Worm (Caenorhabditis elegans) whole organism, midembryonic: ENCODE results near the gene Y17G7B.23.

Source experiments
- flt-1 ChIP-seq: fragments of 200-800 bp; sonication (Bioruptor generic); IDR thresholded peaks from 2 replicates; pipeline ENCODE4 v1.3.6; 2022; ENCODE audit warnings: missing genetic modification characterization, missing compliant biosample characterization
- tab-1 ChIP-seq: fragments of 200-800 bp; sonication (Bioruptor generic); IDR thresholded peaks from 2 replicates; pipeline ENCODE4 v1.3.6; 2022; ENCODE audit warnings: missing genetic modification characterization, missing compliant biosample characterization
- ztf-23 ChIP-seq: fragments of 200-800 bp; sonication (Bioruptor generic); IDR thresholded peaks from 2 replicates; pipeline ENCODE4 v1.3.6; 2022; ENCODE audit warnings: missing genetic modification reagents, missing genetic modification characterization, missing compliant biosample characterization

DNA sequence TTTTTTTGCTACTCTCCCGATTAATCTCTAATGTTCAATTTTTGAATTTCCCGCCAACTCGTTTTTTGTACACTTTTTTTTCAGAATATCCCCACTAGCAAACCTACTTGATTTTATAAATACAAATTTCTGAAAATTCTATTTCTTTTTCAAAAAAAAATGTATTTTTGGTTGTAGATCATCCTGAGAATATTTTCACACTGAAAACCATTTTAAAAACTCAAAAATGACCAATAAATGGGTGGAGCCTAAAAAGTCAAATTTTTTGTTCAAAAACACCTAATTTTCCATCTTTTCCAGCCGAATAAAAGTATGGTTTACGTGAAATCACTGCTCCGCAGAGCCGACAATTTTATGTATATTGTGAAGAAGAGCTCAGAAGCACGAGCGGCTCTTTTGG lies 10.3 kb upstream of the Y17G7B.23 start, which contains the start of gene Y17G7B.3:
- TF ChIP-seq ztf-23 (no peak), flt-1 (GFP tag; lab: Robert Waterston, UW) (no peak), tab-1 (GFP tag; lab: Robert Waterston, UW) (no peak)
